Worm (Caenorhabditis elegans) whole organism, early embryonic: ENCODE data around the gene M88.3.

Experiments used
- aly-1 ChIP-seq: sonication (generic microtip); optimal IDR thresholded peaks from 2 replicates; lab custom pipeline; 2016; ENCODE audit warnings: missing genetic modification characterization, missing compliant biosample characterization
- ama-1 ChIP-seq: fragments of 150-350 bp; optimal IDR thresholded peaks from 2 replicates; lab custom pipeline; 2014
- ceh-36 ChIP-seq: sonication (generic microtip); optimal IDR thresholded peaks from 2 replicates; lab custom pipeline; 2016; ENCODE audit warnings: missing genetic modification characterization, inconsistent platforms, missing compliant biosample characterization
- ets-7 ChIP-seq: sonication (generic microtip); optimal IDR thresholded peaks from 2 replicates; lab custom pipeline; 2016; ENCODE audit warnings: missing genotype, missing genetic modification characterization, missing compliant biosample characterization
- flt-1 ChIP-seq: fragments of 200-800 bp; sonication (Bioruptor generic); IDR thresholded peaks from 2 replicates; pipeline ENCODE4 v1.3.6; 2022; ENCODE audit warnings: missing genetic modification characterization, missing compliant biosample characterization
- hmbx-1 ChIP-seq: sonication (generic microtip); optimal IDR thresholded peaks from 2 replicates; lab custom pipeline; 2016; ENCODE audit warnings: mild to moderate bottlenecking, missing genetic modification characterization, missing compliant biosample characterization
- hmg-4 ChIP-seq: fragments of 200-800 bp; sonication (Bioruptor generic); optimal IDR thresholded peaks from 2 replicates; lab custom pipeline; 2018; ENCODE audit warnings: mild to moderate bottlenecking, missing genetic modification characterization, missing compliant biosample characterization
- hnd-1 ChIP-seq: sonication (generic microtip); optimal IDR thresholded peaks from 2 replicates; lab custom pipeline; 2016; ENCODE audit warnings: missing genetic modification characterization, missing compliant biosample characterization
- tbx-11 ChIP-seq: fragments of 200-800 bp; sonication (Bioruptor generic); IDR thresholded peaks from 2 replicates; pipeline ENCODE4 v1.3.6; 2022; ENCODE audit warnings: missing genetic modification characterization, missing compliant biosample characterization
- tbx-37 ChIP-seq: fragments of 200-800 bp; sonication (Bioruptor generic); conservative IDR thresholded peaks from 2 replicates; pipeline ENCODE4 v1.3.6; 2022; ENCODE audit warnings: missing genetic modification reagents, missing genetic modification characterization, missing compliant biosample characterization

- TF ChIP-seq ets-7 (tag; lab: Kevin White, UChicago) (no peak), flt-1 (GFP tag; lab: Robert Waterston, UW) (no peak), ama-1 (lab: Kevin White, UChicago) (no peak), ceh-36 (no peak), tbx-11 (GFP tag; lab: Robert Waterston, UW) (no peak), hmg-4 (GFP tag; lab: Kevin White, UChicago) (no peak), hnd-1 (tag; lab: Kevin White, UChicago) (no peak), tbx-37 (GFP tag; lab: Robert Waterston, UW) (no peak), aly-1 (no peak), hmbx-1 (tag; lab: Kevin White, UChicago) (no peak)
Measured at ce11 chrIII:4525998-4526397, 18.9 kb downstream of the M88.3 start.
